Worm (Caenorhabditis elegans): Measurements from ENCODE around the gene nep-22.

nep-22 gene

ce11 chrX:9023816-9024215 is 10.5 kb upstream of the nep-22 start:
- TF ChIP-seq dao-5 (tag; optimal IDR thresholded peaks at IDR 0.05) (no peak), W03F9.2 (tag; optimal IDR thresholded peaks at IDR 0.05) (no peak), him-1 (tag; optimal IDR thresholded peaks at IDR 0.05) (no peak)

- TF ChIP-seq him-1 (tag; optimal IDR thresholded peaks at IDR 0.05) (peak; percentile 38), W03F9.2 (tag; optimal IDR thresholded peaks at IDR 0.05) (no peak), dao-5 (tag; optimal IDR thresholded peaks at IDR 0.05) (peak; percentile 80)
Observed at ce11 chrX:9024270-9024669, 10.1 kb upstream of the nep-22 start.

ce11 chrX:9025484-9025883 is 8.9 kb upstream of the nep-22 start:
- no peak for TF ChIP-seq W03F9.2 (tag; optimal IDR thresholded peaks at IDR 0.05)
- TF ChIP-seq him-1 (tag; optimal IDR thresholded peaks at IDR 0.05), result no peak
- TF ChIP-seq dao-5 (tag; optimal IDR thresholded peaks at IDR 0.05), result no peak

- TF ChIP-seq W03F9.2 (tag; optimal IDR thresholded peaks at IDR 0.05) (no peak), him-1 (tag; optimal IDR thresholded peaks at IDR 0.05) (no peak)
Observed at ce11 chrX:9027304-9027703, 7.0 kb upstream of the nep-22 start, which contains the start of gene T25B6.3. Gene T25B6.3, plus strand, starts transcription at chrX:9027604.

ce11 chrX:9028909-9029520 is 5.3 kb upstream of the nep-22 start, which contains the start of gene snf-12:
Gene snf-12, plus strand, starts transcription at chrX:9029470.
- TF ChIP-seq him-1 (tag; optimal IDR thresholded peaks at IDR 0.05), result no peak
- TF ChIP-seq W03F9.2 (tag; optimal IDR thresholded peaks at IDR 0.05), result no peak
- TF ChIP-seq dao-5 (tag; optimal IDR thresholded peaks at IDR 0.05), result no peak

ce11 chrX:9035142-9035541 is 788 bp downstream of the nep-22 start:
- TF ChIP-seq him-1 (tag; optimal IDR thresholded peaks at IDR 0.05) (no peak), W03F9.2 (tag; optimal IDR thresholded peaks at IDR 0.05) (no peak), dao-5 (tag; optimal IDR thresholded peaks at IDR 0.05) (no peak)

- TF ChIP-seq dao-5 (tag; optimal IDR thresholded peaks at IDR 0.05) (no peak), W03F9.2 (tag; optimal IDR thresholded peaks at IDR 0.05) (no peak), him-1 (tag; optimal IDR thresholded peaks at IDR 0.05) (no peak)
Observed at ce11 chrX:9036237-9036636, 1.9 kb downstream of the nep-22 start.

ce11 chrX:9045913-9046312 is 11.6 kb downstream of the nep-22 start, which contains the start of gene prdm-14:
Gene prdm-14, plus strand, starts transcription at chrX:9046213.
- TF ChIP-seq him-1 (tag; optimal IDR thresholded peaks at IDR 0.05), result no peak
- TF ChIP-seq W03F9.2 (tag; optimal IDR thresholded peaks at IDR 0.05), result no peak
- no peak for TF ChIP-seq dao-5 (tag; optimal IDR thresholded peaks at IDR 0.05)

- TF ChIP-seq dao-5 (tag; optimal IDR thresholded peaks at IDR 0.05), result no peak
- no peak for TF ChIP-seq W03F9.2 (tag; optimal IDR thresholded peaks at IDR 0.05)
- no peak for TF ChIP-seq him-1 (tag; optimal IDR thresholded peaks at IDR 0.05)
Observed at ce11 chrX:9048657-9049056, 14.3 kb downstream of the nep-22 start, which contains the start of gene F47E1.20. Gene F47E1.20, plus strand, starts transcription at chrX:9048957.

ce11 chrX:9053426-9053825 is 19.1 kb downstream of the nep-22 start:
- TF ChIP-seq him-1 (tag; optimal IDR thresholded peaks at IDR 0.05) (no peak), dao-5 (tag; optimal IDR thresholded peaks at IDR 0.05) (no peak), W03F9.2 (tag; optimal IDR thresholded peaks at IDR 0.05) (no peak)

- TF ChIP-seq dao-5 (tag; optimal IDR thresholded peaks at IDR 0.05) (no peak), him-1 (tag; optimal IDR thresholded peaks at IDR 0.05) (no peak), W03F9.2 (tag; optimal IDR thresholded peaks at IDR 0.05) (no peak)
Observed at ce11 chrX:9057352-9057751, 23.0 kb downstream of the nep-22 start, which contains the start of gene F47E1.2. Gene F47E1.2, plus strand, starts transcription at chrX:9057652.

ce11 chrX:9062523-9062922 is 28.2 kb downstream of the nep-22 start, which contains the start of gene F47E1.4:
Gene F47E1.4, plus strand, starts transcription at chrX:9062823.
- no peak for TF ChIP-seq him-1 (tag; optimal IDR thresholded peaks at IDR 0.05)
- TF ChIP-seq dao-5 (tag; optimal IDR thresholded peaks at IDR 0.05), result no peak
- TF ChIP-seq W03F9.2 (tag; optimal IDR thresholded peaks at IDR 0.05), result no peak

- TF ChIP-seq him-1 (tag; optimal IDR thresholded peaks at IDR 0.05) (no peak), dao-5 (tag; optimal IDR thresholded peaks at IDR 0.05) (no peak), W03F9.2 (tag; optimal IDR thresholded peaks at IDR 0.05) (no peak)
Observed at ce11 chrX:9063439-9063838, 29.1 kb downstream of the nep-22 start.

- TF ChIP-seq W03F9.2 (tag; optimal IDR thresholded peaks at IDR 0.05), result no peak
- TF ChIP-seq dao-5 (tag; optimal IDR thresholded peaks at IDR 0.05), result no peak
- TF ChIP-seq him-1 (tag; optimal IDR thresholded peaks at IDR 0.05), result no peak
Observed at ce11 chrX:9067230-9067822, 33.0 kb downstream of the nep-22 start.

Measured in whole organism, L4/young adult.